Worm (Caenorhabditis elegans) whole organism, early embryonic: ENCODE data around the gene par-2.

Source experiments
- B0310.2 ChIP-seq: sonication (generic microtip); optimal IDR thresholded peaks from 2 replicates; lab custom pipeline; 2016; ENCODE audit warnings: mild to moderate bottlenecking, missing genetic modification characterization, missing compliant biosample characterization
- ama-1 ChIP-seq: fragments of 150-350 bp; optimal IDR thresholded peaks from 2 replicates; lab custom pipeline; 2014
- ceh-13 ChIP-seq: fragments of 200-800 bp; sonication (Bioruptor generic); optimal IDR thresholded peaks from 2 replicates; lab custom pipeline; 2018; ENCODE audit warnings: mild to moderate bottlenecking, missing genetic modification characterization, missing compliant biosample characterization
- ceh-36 ChIP-seq: sonication (generic microtip); optimal IDR thresholded peaks from 2 replicates; lab custom pipeline; 2016; ENCODE audit warnings: missing genetic modification characterization, inconsistent platforms, missing compliant biosample characterization
- hmg-4 ChIP-seq: fragments of 200-800 bp; sonication (Bioruptor generic); optimal IDR thresholded peaks from 2 replicates; lab custom pipeline; 2018; ENCODE audit warnings: mild to moderate bottlenecking, missing genetic modification characterization, missing compliant biosample characterization
- scrt-1 ChIP-seq: fragments of 200-800 bp; sonication (Bioruptor generic); IDR thresholded peaks from 2 replicates; pipeline ENCODE4 v1.3.6; 2022; ENCODE audit warnings: missing genetic modification characterization, missing compliant biosample characterization
- sea-1 ChIP-seq: fragments of 200-800 bp; sonication (Bioruptor generic); conservative IDR thresholded peaks from 2 replicates; pipeline ENCODE4 v1.3.6; 2022; ENCODE audit warnings: missing genetic modification characterization, missing compliant biosample characterization

DNA sequence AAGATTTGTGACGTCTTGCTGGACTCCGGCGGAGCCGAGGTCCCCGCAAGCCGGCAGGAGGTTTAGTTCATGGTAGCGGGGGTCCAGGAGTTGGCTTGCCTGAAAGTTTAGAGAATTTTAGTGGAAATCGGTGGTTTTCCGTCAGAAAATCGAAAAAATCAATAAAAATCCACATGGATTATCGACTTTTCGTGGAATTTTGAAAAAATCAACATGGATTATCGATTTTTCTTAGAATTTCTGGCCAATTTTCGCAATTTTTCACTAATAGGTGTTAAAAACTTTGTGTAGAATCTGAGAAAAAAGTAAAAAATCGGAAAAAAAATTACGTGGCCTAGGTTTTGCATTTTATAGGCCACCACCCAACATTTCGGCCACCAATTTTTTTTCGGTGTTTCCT lies 22.3 kb upstream of the par-2 start:
- TF ChIP-seq ama-1 = no peak
- no peak for TF ChIP-seq sea-1 (GFP tag; lab: Robert Waterston, UW)
- TF ChIP-seq scrt-1 (GFP tag; lab: Robert Waterston, UW) = no peak
- TF ChIP-seq ceh-13 (GFP tag; lab: Kevin White, UChicago) = no peak
- no peak for TF ChIP-seq hmg-4 (GFP tag; lab: Kevin White, UChicago)
- no peak for TF ChIP-seq ceh-36 (tag; lab: Kevin White, UChicago)
- no peak for TF ChIP-seq B0310.2 (tag; lab: Kevin White, UChicago)
